Fruit fly (Drosophila melanogaster): ENCODE data around the gene CG13288.
A peak's percentile ranks its signal among the peaks of the same experiment; 100 is the strongest.

The CG13288 gene

DNA sequence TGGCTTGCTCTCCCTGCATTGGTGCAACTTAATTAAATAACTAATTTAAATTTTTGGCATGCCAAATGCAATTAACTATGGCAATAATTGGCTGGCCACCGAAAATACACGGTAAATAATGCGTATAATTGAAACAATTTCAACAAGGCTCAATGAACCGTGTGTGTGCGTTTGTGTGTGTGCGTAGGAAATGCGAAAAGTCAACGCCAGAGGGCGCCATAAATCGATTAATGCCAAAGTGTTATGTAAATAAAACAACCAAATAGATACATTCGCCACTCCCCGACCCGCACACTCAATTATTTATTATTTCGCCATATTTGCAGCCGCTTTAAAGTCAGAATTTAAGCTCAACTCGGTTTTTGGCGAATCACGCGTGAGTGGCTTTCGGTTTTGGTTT lies 50.0 kb downstream of the CG13288 start:
- TF ChIP-seq fru (GFP tag; optimal IDR thresholded peaks at IDR 0.05) (no peak), Hnf4 (GFP tag; optimal IDR thresholded peaks at IDR 0.05) (no peak), dl (GFP tag; optimal IDR thresholded peaks at IDR 0.05; ENCODE audit: insufficient read depth in 1 of 2, partially characterized antibody in 2 of 2) (no peak), dsf (GFP tag; optimal IDR thresholded peaks at IDR 0.05; ENCODE audit: borderline replicate concordance) (no peak), CrebA (GFP tag; optimal IDR thresholded peaks at IDR 0.05; ENCODE audit: borderline replicate concordance) (no peak), br (GFP tag; optimal IDR thresholded peaks at IDR 0.05) (no peak), Dfd (GFP tag; optimal IDR thresholded peaks at IDR 0.05) (no peak), GATAd (GFP tag; optimal IDR thresholded peaks at IDR 0.05) (no peak), ey (GFP tag; optimal IDR thresholded peaks at IDR 0.05) (no peak)

DNA sequence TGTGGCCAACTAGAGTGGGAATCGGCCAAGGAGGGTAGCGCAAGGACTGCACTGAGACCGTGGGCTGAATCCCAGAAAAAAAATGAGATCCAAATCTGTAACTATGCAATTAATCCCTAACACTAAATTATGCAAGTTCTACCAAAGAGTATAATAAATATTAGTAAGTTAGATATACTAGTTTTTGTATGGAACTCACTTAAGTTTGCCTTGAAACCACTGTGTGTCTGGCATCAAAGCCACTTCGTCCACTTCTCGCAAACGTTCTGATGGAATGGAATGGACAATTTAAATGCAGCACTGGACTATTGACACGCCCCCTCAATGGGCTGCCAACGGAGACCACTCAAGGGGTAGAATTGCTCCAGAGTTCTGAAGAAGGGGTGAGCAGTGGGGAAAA lies 50.9 kb downstream of the CG13288 start:
- TF ChIP-seq Mio (GFP tag; optimal IDR thresholded peaks at IDR 0.05): no peak
- no peak for TF ChIP-seq brk (GFP tag; optimal IDR thresholded peaks at IDR 0.05)
- TF ChIP-seq CG9705 (GFP tag; optimal IDR thresholded peaks at IDR 0.05): no peak
- TF ChIP-seq Dfd (GFP tag; optimal IDR thresholded peaks at IDR 0.05): no peak
- TF ChIP-seq GATAd (GFP tag; optimal IDR thresholded peaks at IDR 0.05): no peak
- no peak for TF ChIP-seq h (GFP tag; optimal IDR thresholded peaks at IDR 0.05)
- TF ChIP-seq sage (GFP tag; optimal IDR thresholded peaks at IDR 0.05): no peak
- no peak for TF ChIP-seq rgr (GFP tag; optimal IDR thresholded peaks at IDR 0.05)

- TF ChIP-seq CrebA (GFP tag; optimal IDR thresholded peaks at IDR 0.05; ENCODE audit: borderline replicate concordance) (no peak), Vsx2 (GFP tag; optimal IDR thresholded peaks at IDR 0.05; ENCODE audit: partially characterized antibody) (no peak)
Observed at dm6 chr3L:5964399-5964798, 57.2 kb downstream of the CG13288 start.

DNA sequence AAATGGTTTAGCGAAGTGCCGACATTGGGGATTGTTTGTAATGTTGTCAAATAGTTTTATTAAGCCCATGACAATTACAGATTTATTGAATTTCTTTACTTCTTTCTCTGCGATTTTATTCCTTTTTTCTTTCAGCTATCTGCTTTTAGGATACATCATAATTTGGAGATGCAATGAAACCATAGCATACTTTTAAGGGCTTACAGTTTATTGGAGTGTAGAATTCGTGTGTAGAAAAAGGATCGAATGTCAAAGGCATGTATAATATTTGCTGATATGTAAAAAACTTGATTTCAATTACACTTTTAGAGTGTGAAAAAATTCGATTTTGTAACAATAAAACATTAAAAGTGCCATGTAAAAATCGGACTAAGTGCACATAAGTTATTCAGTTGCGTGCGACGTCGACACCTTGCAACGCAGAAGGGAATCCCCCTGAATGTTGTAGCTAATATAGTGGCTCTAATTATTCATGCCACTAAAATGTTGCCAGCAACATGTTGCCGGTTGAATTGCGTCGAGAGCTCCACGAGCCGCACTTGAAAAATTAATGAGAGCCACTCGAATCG lies 59.8 kb downstream of the CG13288 start:
- TF ChIP-seq Hr78 (GFP tag; optimal IDR thresholded peaks at IDR 0.05): no peak
- TF ChIP-seq Myc (optimal IDR thresholded peaks at IDR 0.05): peak; percentile 51
